In the genomic region with DNA sequence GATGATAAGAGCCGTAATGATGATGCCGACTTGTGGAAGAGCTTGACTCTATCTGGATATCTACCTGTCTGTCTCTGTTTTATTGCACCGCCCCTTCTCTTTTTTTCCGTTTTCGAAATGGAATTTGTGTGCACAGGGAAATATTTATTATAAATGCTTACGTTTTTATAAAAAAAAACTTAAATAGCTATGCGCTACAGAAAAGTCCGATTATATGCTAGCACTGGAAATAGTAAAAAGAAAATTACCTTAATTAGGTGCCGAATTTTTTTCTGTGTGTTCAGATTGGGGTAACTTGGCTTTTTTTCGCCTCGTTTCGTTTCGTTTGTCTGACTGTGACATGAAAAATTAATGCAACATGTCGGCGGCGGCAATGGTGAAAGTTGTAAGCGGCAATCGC, we compare ENCODE assay signal across 1 fruit fly cellular context.
TF ChIP-seq lines count a peak whose summit lies in the region.

No protein-coding gene starts in this region.

TF ChIP-seq in whole organism, embryonic, 481 proteins besides CTCF, POLR2A, EP300 and RAD21 (continued from another document):
- TF ChIP-seq CG32772 (GFP tag; IDR thresholded peaks at IDR 0.05; lab: Robert Waterston, UW) (peak; percentile 72), psq (GFP tag; optimal IDR thresholded peaks at IDR 0.05; lab: Kevin White, UChicago) (no peak), CG10366 (GFP tag; IDR thresholded peaks at IDR 0.05; lab: Robert Waterston, UW) (0 out of 2 replicates have a peak, but pooled peaks have one; percentile 31), CG9817 (tag; optimal IDR thresholded peaks at IDR 0.05; lab: Kevin White, UChicago) (no peak), CG18476 (GFP tag; optimal IDR thresholded peaks at IDR 0.05; lab: Kevin White, UChicago) (no peak), CG34376 (GFP tag; optimal IDR thresholded peaks at IDR 0.05; lab: Kevin White, UChicago) (no peak), CG10147 (GFP tag; optimal IDR thresholded peaks at IDR 0.05; lab: Kevin White, UChicago) (no peak), ab (GFP tag; optimal IDR thresholded peaks at IDR 0.05; lab: Kevin White, UChicago) (no peak), CG18011 (GFP tag; optimal IDR thresholded peaks at IDR 0.05; lab: Kevin White, UChicago) (no peak), dmrt99B (tag; optimal IDR thresholded peaks at IDR 0.05; lab: Kevin White, UChicago) (peak; percentile 81), chinmo (GFP tag; IDR thresholded peaks at IDR 0.05; lab: Robert Waterston, UW; ENCODE audit: partially characterized antibody) (no peak), trem (tag; optimal IDR thresholded peaks at IDR 0.05; lab: Kevin White, UChicago) (peak; percentile 16), CG10462 (GFP tag; optimal IDR thresholded peaks at IDR 0.05; lab: Kevin White, UChicago) (peak; percentile 9), CG33213 (GFP tag; optimal IDR thresholded peaks at IDR 0.05; lab: Kevin White, UChicago) (no peak), fd102C (GFP tag; optimal IDR thresholded peaks at IDR 0.05; lab: Kevin White, UChicago) (no peak), sna (GFP tag; IDR thresholded peaks at IDR 0.05; lab: Robert Waterston, UW; ENCODE audit: partially characterized antibody) (no peak), sug (tag; optimal IDR thresholded peaks at IDR 0.05; lab: Kevin White, UChicago) (no peak), bbx (GFP tag; IDR thresholded peaks at IDR 0.05; lab: Robert Waterston, UW; ENCODE audit: partially characterized antibody) (no peak), Nf-YA (GFP tag; IDR thresholded peaks at IDR 0.05; lab: Robert Waterston, UW) (peak; percentile 18; the same call in 1 of the 2 replicates), CG1603 (tag; optimal IDR thresholded peaks at IDR 0.05; lab: Kevin White, UChicago) (peak; percentile 9), pum (GFP tag; optimal IDR thresholded peaks at IDR 0.05; lab: Kevin White, UChicago) (peak; percentile 9), CG2202 (tag; optimal IDR thresholded peaks at IDR 0.05; lab: Kevin White, UChicago) (peak; percentile 27), Atf3 (GFP tag; optimal IDR thresholded peaks at IDR 0.05; lab: Kevin White, UChicago) (no peak), CG8924 (tag; optimal IDR thresholded peaks at IDR 0.05; lab: Kevin White, UChicago) (peak; percentile 14), CG1602 (GFP tag; optimal IDR thresholded peaks at IDR 0.05; lab: Kevin White, UChicago) (peak; percentile 22), salm (tag; optimal IDR thresholded peaks at IDR 0.05; lab: Kevin White, UChicago) (peak; percentile 54), Adf1 (GFP tag; IDR thresholded peaks at IDR 0.05; lab: Robert Waterston, UW) (no peak), Dref (GFP tag; IDR thresholded peaks at IDR 0.05; lab: Robert Waterston, UW) (no peak), vfl (GFP tag; optimal IDR thresholded peaks at IDR 0.05; lab: Kevin White, UChicago) (no peak), HmgZ (tag; optimal IDR thresholded peaks at IDR 0.05; lab: Kevin White, UChicago) (no peak), vnd (GFP tag; IDR thresholded peaks at IDR 0.05; lab: Robert Waterston, UW; ENCODE audit: partially characterized antibody) (no peak), CG10209 (GFP tag; optimal IDR thresholded peaks at IDR 0.05; lab: Kevin White, UChicago) (peak; percentile 26), sd (tag; optimal IDR thresholded peaks at IDR 0.05; lab: Kevin White, UChicago) (peak; percentile 78), CG33557 (GFP tag; optimal IDR thresholded peaks at IDR 0.05; lab: Kevin White, UChicago) (no peak), CkIIα-i1 (GFP tag; IDR thresholded peaks at IDR 0.05; lab: Robert Waterston, UW) (no peak)
TF ChIP-seq in whole organism, embryonic: peak in this region for 158.
